Worm (Caenorhabditis elegans): Measurements from ENCODE around the gene F38A6.4.
A peak's percentile ranks its signal among the peaks of the same experiment; 100 is the strongest.

F38A6.4 gene

DNA sequence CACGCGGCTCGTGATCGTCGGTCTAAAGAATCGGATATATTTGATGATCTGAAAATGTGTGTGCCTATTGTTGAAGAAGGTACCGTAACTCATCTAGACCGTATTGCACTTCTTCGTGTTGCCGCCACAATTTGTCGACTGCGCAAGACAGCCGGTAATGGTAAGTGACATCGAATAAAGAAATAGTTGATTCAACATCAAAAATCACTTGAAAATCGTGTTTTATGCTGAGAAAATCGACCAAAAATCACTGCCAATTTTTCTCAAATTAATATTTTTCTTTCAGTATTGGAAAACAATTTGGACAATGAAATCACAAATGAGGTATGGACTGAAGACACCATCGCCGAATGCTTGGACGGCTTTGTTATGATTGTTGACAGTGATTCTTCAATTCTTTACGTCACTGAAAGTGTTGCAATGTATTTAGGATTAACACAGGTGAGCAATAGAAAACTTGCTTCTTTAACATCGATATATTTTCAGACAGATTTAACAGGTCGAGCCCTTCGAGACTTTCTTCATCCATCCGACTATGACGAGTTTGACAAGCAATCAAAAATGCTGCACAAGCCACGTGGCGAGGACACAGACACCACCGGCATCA, 6.3 kb upstream of the F38A6.4 start:
- TF ChIP-seq ceh-82 (tag; optimal IDR thresholded peaks at IDR 0.05) (no peak), ama-1 (optimal IDR thresholded peaks at IDR 0.05) (no peak), Y48G9A.11 (GFP tag; IDR thresholded peaks at IDR 0.05) (no peak), dve-1 (tag; optimal IDR thresholded peaks at IDR 0.05; ENCODE audit: insufficient read depth) (peak; percentile 27), unc-62 (GFP tag; optimal IDR thresholded peaks at IDR 0.05 in 1 of 2) (peak in 1 of 2 experiments; percentile 51), unc-62 (tag; optimal IDR thresholded peaks at IDR 0.05) (no peak), mes-2 (tag; optimal IDR thresholded peaks at IDR 0.05; ENCODE audit: poor library complexity, severe bottlenecking) (peak; percentile 32), aha-1 (tag) (peak; percentile 97), attf-4 (tag; optimal IDR thresholded peaks at IDR 0.05) (no peak), D1046.2 (GFP tag; IDR thresholded peaks at IDR 0.05) (no peak)

DNA sequence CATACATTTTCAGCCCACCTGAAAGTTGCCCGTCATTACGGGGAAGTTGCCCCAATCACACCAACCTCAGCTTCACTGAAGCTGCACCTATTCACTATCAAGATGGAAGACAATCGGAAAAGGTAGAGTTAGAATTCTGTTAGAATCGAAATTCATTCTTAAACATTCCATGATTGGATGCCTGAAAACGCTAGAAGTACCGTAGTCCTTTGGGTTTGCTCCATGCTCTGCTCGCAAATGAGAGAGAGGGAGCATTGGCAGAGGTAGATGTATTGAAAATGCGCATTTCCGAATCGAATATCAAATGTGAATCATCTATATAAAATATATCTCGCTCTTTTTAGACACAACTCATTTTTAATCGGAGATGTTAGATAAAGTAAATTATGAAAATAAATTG, 5.2 kb upstream of the F38A6.4 start, which contains the start of gene hif-1:
TSS of gene hif-1 (plus strand) at position 8 of the 400 bp plus-strand sequence.
- TF ChIP-seq lir-3 (tag; optimal IDR thresholded peaks at IDR 0.05) (no peak), egl-43 (GFP tag; IDR thresholded peaks at IDR 0.05) (0 out of 2 replicates have a peak, but pooled peaks have one; percentile 18), unc-62 (GFP tag; optimal IDR thresholded peaks at IDR 0.05 in 1 of 2) (peak in 1 of 2 experiments; percentile 58), unc-62 (tag; optimal IDR thresholded peaks at IDR 0.05) (no peak), ceh-62 (tag; optimal IDR thresholded peaks at IDR 0.05) (no peak), F44E2.7 (GFP tag; IDR thresholded peaks at IDR 0.05) (no peak)

DNA sequence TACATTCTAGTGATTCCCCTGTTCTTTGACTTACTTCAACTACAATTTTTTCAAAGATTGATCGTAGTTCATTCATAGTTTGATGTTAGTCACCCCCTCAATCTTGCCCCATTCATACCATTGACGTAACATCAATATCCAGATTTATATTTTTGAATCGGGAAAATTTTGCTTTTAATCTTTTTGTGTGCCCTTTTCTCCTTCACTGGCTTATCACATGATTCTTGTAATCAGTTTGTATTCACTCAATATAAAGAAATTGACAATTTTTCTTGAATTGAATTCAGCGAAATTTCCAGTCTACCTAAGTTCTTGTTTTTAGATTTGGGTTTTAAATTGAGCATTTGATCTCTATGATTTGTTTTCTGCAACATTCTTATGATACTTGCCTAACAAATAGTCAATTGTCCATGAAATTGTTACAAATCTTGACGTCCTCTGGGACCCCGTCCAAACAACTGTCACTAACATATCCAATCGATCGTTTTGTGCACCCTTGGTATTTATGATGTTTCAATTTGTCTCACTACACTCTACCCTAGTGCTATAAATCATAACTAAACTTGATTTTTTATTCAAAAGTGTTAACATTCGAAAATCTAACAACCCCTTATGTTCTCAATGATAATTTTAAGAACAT, 4.7 kb upstream of the F38A6.4 start:
- TF ChIP-seq nhr-11 (tag; optimal IDR thresholded peaks at IDR 0.05) = no peak
- peak in 1 of 2 experiments; percentile 1 for TF ChIP-seq unc-62 (GFP tag; optimal IDR thresholded peaks at IDR 0.05 in 1 of 2)
- TF ChIP-seq unc-62 (tag; optimal IDR thresholded peaks at IDR 0.05) = no peak
- no peak for TF ChIP-seq nhr-102 (tag; optimal IDR thresholded peaks at IDR 0.05)
- no peak for TF ChIP-seq lir-3 (tag; optimal IDR thresholded peaks at IDR 0.05)
- no peak for TF ChIP-seq unc-130 (GFP tag; optimal IDR thresholded peaks at IDR 0.05)
- TF ChIP-seq aly-2 (tag; optimal IDR thresholded peaks at IDR 0.05) = no peak
- TF ChIP-seq ama-1 (optimal IDR thresholded peaks at IDR 0.05) = no peak
- peak; percentile 31 for TF ChIP-seq nhr-28 (tag; optimal IDR thresholded peaks at IDR 0.05)
- no peak for TF ChIP-seq fos-1 (tag; optimal IDR thresholded peaks at IDR 0.05)
- no peak for TF ChIP-seq ceh-44 (GFP tag; IDR thresholded peaks at IDR 0.05)
- no peak for TF ChIP-seq php-3 (GFP tag; IDR thresholded peaks at IDR 0.05)
- no peak for TF ChIP-seq lin-29 (GFP tag; IDR thresholded peaks at IDR 0.05)
- TF ChIP-seq nhr-111 (GFP tag; optimal IDR thresholded peaks at IDR 0.05) = no peak
- no peak for TF ChIP-seq mxl-2 (GFP tag; conservative IDR thresholded peaks at IDR 0.05)
- no peak for TF ChIP-seq gei-8 (GFP tag; optimal IDR thresholded peaks at IDR 0.05)
- no peak for TF ChIP-seq ZK546.5 (tag; optimal IDR thresholded peaks at IDR 0.05)
- TF ChIP-seq spr-1 (tag; optimal IDR thresholded peaks at IDR 0.05) = no peak
- TF ChIP-seq T26A8.4 (GFP tag; IDR thresholded peaks at IDR 0.05) = no peak
- TF ChIP-seq pha-4 (GFP tag; IDR thresholded peaks at IDR 0.05) = no peak
- no peak for TF ChIP-seq pha-4 (tag; optimal IDR thresholded peaks at IDR 0.05)
- no peak for TF ChIP-seq set-16 (GFP tag; IDR thresholded peaks at IDR 0.05)
- no peak for TF ChIP-seq daf-16 (GFP tag; optimal IDR thresholded peaks at IDR 0.05)
- TF ChIP-seq daf-16 (tag; optimal IDR thresholded peaks at IDR 0.05) = peak; percentile 14
- TF ChIP-seq hif-1 (tag; optimal IDR thresholded peaks at IDR 0.05) = no peak
- no peak for TF ChIP-seq mxl-3 (GFP tag; optimal IDR thresholded peaks at IDR 0.05)
- no peak for TF ChIP-seq madf-5 (GFP tag; IDR thresholded peaks at IDR 0.05)
- peak; percentile 1 for TF ChIP-seq hlh-30 (tag; optimal IDR thresholded peaks at IDR 0.05; ENCODE audit: insufficient read depth)
- no peak for TF ChIP-seq mes-2 (tag; optimal IDR thresholded peaks at IDR 0.05; ENCODE audit: poor library complexity, severe bottlenecking)
- TF ChIP-seq cey-2 (tag; optimal IDR thresholded peaks at IDR 0.05; ENCODE audit: borderline replicate concordance, insufficient read depth) = no peak
- TF ChIP-seq fkh-10 (GFP tag; optimal IDR thresholded peaks at IDR 0.05) = no peak
- TF ChIP-seq snpc-4 (tag; optimal IDR thresholded peaks at IDR 0.05) = no peak
- no peak for TF ChIP-seq lin-38 (GFP tag; IDR thresholded peaks at IDR 0.05)
- TF ChIP-seq ZK337.2 (GFP tag; IDR thresholded peaks at IDR 0.05) = no peak
- no peak for TF ChIP-seq lin-15B (tag; optimal IDR thresholded peaks at IDR 0.05)
- no peak for TF ChIP-seq R02D3.7 (tag; optimal IDR thresholded peaks at IDR 0.05)
- TF ChIP-seq unc-39 (tag; optimal IDR thresholded peaks at IDR 0.05) = no peak
- no peak for TF ChIP-seq dve-1 (tag; optimal IDR thresholded peaks at IDR 0.05; ENCODE audit: insufficient read depth)
